Fruit fly (Drosophila melanogaster): ENCODE data around the gene CG1737.

The CG1737 gene

DNA sequence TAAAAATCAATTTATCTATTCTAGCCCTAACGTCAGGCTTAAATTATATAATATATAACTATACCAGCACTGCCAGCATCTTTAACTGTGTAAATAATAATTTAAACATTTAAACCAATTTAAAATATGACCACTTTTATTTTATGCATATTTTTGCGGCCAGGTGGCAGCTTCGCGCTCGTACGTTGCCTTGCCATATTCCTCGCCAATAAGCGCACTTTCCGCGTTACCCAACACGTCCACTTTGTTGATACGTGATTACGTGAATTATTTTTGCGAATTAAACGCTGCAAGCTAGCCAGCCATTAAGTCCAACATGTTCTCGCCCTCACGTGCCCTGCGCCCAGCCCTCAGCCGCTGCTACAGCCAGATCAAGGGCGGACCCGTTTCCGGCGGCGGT, 628 bp upstream of the CG1737 start, which contains the start of gene NdufV3 (continued):
- no peak for TF ChIP-seq stwl (tag; optimal IDR thresholded peaks at IDR 0.05)
- TF ChIP-seq sc (optimal IDR thresholded peaks at IDR 0.05) = no peak
- TF ChIP-seq sc (GFP tag; optimal IDR thresholded peaks at IDR 0.05) = no peak
- TF ChIP-seq Hr51 (GFP tag; optimal IDR thresholded peaks at IDR 0.05) = no peak
- TF ChIP-seq trem (tag; optimal IDR thresholded peaks at IDR 0.05) = peak; percentile 4
- TF ChIP-seq CG17829 (tag; optimal IDR thresholded peaks at IDR 0.05) = peak; percentile 18
- TF ChIP-seq CG2678 (tag; optimal IDR thresholded peaks at IDR 0.05) = peak; percentile 4
- TF ChIP-seq NfI (GFP tag; optimal IDR thresholded peaks at IDR 0.05) = peak; percentile 31
- peak; percentile 57 for TF ChIP-seq Med (GFP tag)
- TF ChIP-seq HLH54F (GFP tag; optimal IDR thresholded peaks at IDR 0.05) = peak; percentile 9
- no peak for TF ChIP-seq Ssrp (tag; optimal IDR thresholded peaks at IDR 0.05)
- no peak for TF ChIP-seq CG8765 (GFP tag; IDR thresholded peaks at IDR 0.05)
- no peak for TF ChIP-seq CkIIα-i1 (GFP tag; IDR thresholded peaks at IDR 0.05)
- peak; percentile 48 for TF ChIP-seq HmgZ (tag; optimal IDR thresholded peaks at IDR 0.05)
- TF ChIP-seq CG12391 (tag; optimal IDR thresholded peaks at IDR 0.05) = peak; percentile 9
- peak; percentile 22 for TF ChIP-seq CG12769 (tag; optimal IDR thresholded peaks at IDR 0.05)
- no peak for TF ChIP-seq dan (GFP tag; IDR thresholded peaks at IDR 0.05)
- TF ChIP-seq zfh2 (GFP tag; optimal IDR thresholded peaks at IDR 0.05) = peak; percentile 20
- TF ChIP-seq lab (GFP tag; optimal IDR thresholded peaks at IDR 0.05) = peak; percentile 14
- TF ChIP-seq CG13296 (GFP tag; optimal IDR thresholded peaks at IDR 0.05) = no peak
- no peak for TF ChIP-seq btn (GFP tag; optimal IDR thresholded peaks at IDR 0.05)

dm6 chrX:11351351-11351750, 943 bp downstream of the CG1737 start:
- TF ChIP-seq rib (GFP tag; IDR thresholded peaks at IDR 0.05) = peak; percentile 83
- peak; percentile 97 for TF ChIP-seq slbo (GFP tag; IDR thresholded peaks at IDR 0.05)
- TF ChIP-seq Nf-YC (tag; optimal IDR thresholded peaks at IDR 0.05) = peak; percentile 76
- TF ChIP-seq Opbp (GFP tag; IDR thresholded peaks at IDR 0.05; ENCODE audit: partially characterized antibody) = no peak
- peak; percentile 96 for TF ChIP-seq CG32532 (GFP tag; IDR thresholded peaks at IDR 0.05)
- TF ChIP-seq sim (GFP tag; IDR thresholded peaks at IDR 0.05) = peak; percentile 83
- peak; percentile 93 for TF ChIP-seq gce (GFP tag; IDR thresholded peaks at IDR 0.05)
- TF ChIP-seq ab (GFP tag; optimal IDR thresholded peaks at IDR 0.05) = peak; percentile 81
- peak; percentile 87 for TF ChIP-seq CG18262 (tag; optimal IDR thresholded peaks at IDR 0.05)
- peak; percentile 90 for TF ChIP-seq NK7.1 (GFP tag; optimal IDR thresholded peaks at IDR 0.05)
- peak; percentile 71 for TF ChIP-seq CG3995 (GFP tag; optimal IDR thresholded peaks at IDR 0.05)
- TF ChIP-seq CG30403 (GFP tag; optimal IDR thresholded peaks at IDR 0.05) = peak; percentile 92
- TF ChIP-seq kay (GFP tag; optimal IDR thresholded peaks at IDR 0.05) = peak; percentile 79
- TF ChIP-seq CG16863 (GFP tag; optimal IDR thresholded peaks at IDR 0.05) = peak; percentile 93
- TF ChIP-seq NC2α (GFP tag; optimal IDR thresholded peaks at IDR 0.05) = peak; percentile 84
- peak; percentile 83 for TF ChIP-seq ash1 (GFP tag; optimal IDR thresholded peaks at IDR 0.05)
- TF ChIP-seq CG11696 (GFP tag; IDR thresholded peaks at IDR 0.05) = peak; percentile 86
- TF ChIP-seq Hsf (GFP tag; optimal IDR thresholded peaks at IDR 0.05) = peak; percentile 96
- TF ChIP-seq Dref (GFP tag; IDR thresholded peaks at IDR 0.05) = peak; percentile 39
- TF ChIP-seq lmd (GFP tag; IDR thresholded peaks at IDR 0.05) = peak; percentile 96
- peak; percentile 88 for TF ChIP-seq CG33213 (GFP tag; optimal IDR thresholded peaks at IDR 0.05)
- peak; percentile 94 for TF ChIP-seq ap (GFP tag; IDR thresholded peaks at IDR 0.05)
- peak; percentile 95 for TF ChIP-seq tgo (GFP tag; IDR thresholded peaks at IDR 0.05)
- TF ChIP-seq Six4 (GFP tag; optimal IDR thresholded peaks at IDR 0.05) = peak; percentile 88
- peak; percentile 64 for TF ChIP-seq Deaf1 (tag; optimal IDR thresholded peaks at IDR 0.05)
- no peak for TF ChIP-seq D (optimal IDR thresholded peaks at IDR 0.05)
- peak; percentile 90 for TF ChIP-seq D (GFP tag; optimal IDR thresholded peaks at IDR 0.05)
- TF ChIP-seq CG14667 (GFP tag; IDR thresholded peaks at IDR 0.05) = peak; percentile 92
- peak; percentile 87 for TF ChIP-seq ssp (GFP tag; IDR thresholded peaks at IDR 0.05)
- TF ChIP-seq Sox100B (GFP tag; optimal IDR thresholded peaks at IDR 0.05) = peak; percentile 78
- TF ChIP-seq sima (GFP tag; optimal IDR thresholded peaks at IDR 0.05) = peak; percentile 81
- TF ChIP-seq CG1647 (GFP tag; optimal IDR thresholded peaks at IDR 0.05) = peak; percentile 90
